Fruit fly (Drosophila melanogaster): ENCODE results near the gene Thor.

Thor gene

DNA sequence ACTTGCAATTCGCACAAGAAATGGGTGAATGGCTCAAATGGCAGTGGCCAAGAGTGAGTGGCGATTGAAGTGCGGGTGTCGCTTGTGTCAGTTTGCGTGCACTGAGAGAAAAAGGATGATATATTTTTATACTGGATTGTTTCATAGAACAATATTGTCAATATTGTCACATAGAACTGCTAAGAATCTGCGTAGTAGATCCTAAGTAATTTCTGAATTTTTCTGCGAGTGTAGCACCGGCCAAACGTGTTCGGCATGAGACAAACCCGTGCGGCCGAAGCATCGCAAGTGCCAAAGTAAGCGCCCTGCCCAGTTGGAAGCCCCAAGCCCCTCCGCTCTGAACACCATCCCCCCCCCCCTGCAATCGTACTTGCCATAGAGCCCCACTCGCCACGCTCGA lies 37.9 kb upstream of the Thor start (continued):
- TF ChIP-seq CG4617 (GFP tag; optimal IDR thresholded peaks at IDR 0.05; ENCODE audit: borderline replicate concordance), result no peak
- no peak for TF ChIP-seq toy (GFP tag; IDR thresholded peaks at IDR 0.05)
- TF ChIP-seq Side (GFP tag; optimal IDR thresholded peaks at IDR 0.05), result peak; percentile 36
- TF ChIP-seq Ets97D (GFP tag; optimal IDR thresholded peaks at IDR 0.05), result no peak
- TF ChIP-seq Dek (tag; optimal IDR thresholded peaks at IDR 0.05), result peak; percentile 30
- TF ChIP-seq CG12769 (tag; optimal IDR thresholded peaks at IDR 0.05), result peak; percentile 86
- no peak for TF ChIP-seq CG13123 (GFP tag; optimal IDR thresholded peaks at IDR 0.05)
- TF ChIP-seq dmrt11E (tag; optimal IDR thresholded peaks at IDR 0.05), result no peak
- TF ChIP-seq en (GFP tag; optimal IDR thresholded peaks at IDR 0.05), result peak; percentile 50
- no peak for TF ChIP-seq Stat92E (GFP tag; optimal IDR thresholded peaks at IDR 0.05)
- no peak for TF ChIP-seq nerfin-2 (GFP tag; IDR thresholded peaks at IDR 0.05; ENCODE audit: partially characterized antibody)
- no peak for TF ChIP-seq tx (GFP tag; optimal IDR thresholded peaks at IDR 0.05)
- peak; percentile 88 for TF ChIP-seq sens (GFP tag)
- TF ChIP-seq Hey (tag; optimal IDR thresholded peaks at IDR 0.05), result no peak
- peak; percentile 57 for TF ChIP-seq esg (GFP tag; conservative IDR thresholded peaks at IDR 0.05)
- TF ChIP-seq CG4282 (GFP tag; optimal IDR thresholded peaks at IDR 0.05), result no peak
- peak; percentile 54 for TF ChIP-seq CG2875 (GFP tag; optimal IDR thresholded peaks at IDR 0.05)
- peak; percentile 56 for TF ChIP-seq CG10654 (GFP tag; optimal IDR thresholded peaks at IDR 0.05)
- TF ChIP-seq Atf6 (GFP tag; IDR thresholded peaks at IDR 0.05), result peak; percentile 54; the same call in 1 of the 2 replicates
- TF ChIP-seq peb (GFP tag; IDR thresholded peaks at IDR 0.05), result peak; percentile 64
- TF ChIP-seq CG3281 (GFP tag; optimal IDR thresholded peaks at IDR 0.05), result peak; percentile 46
- TF ChIP-seq CG7786 (GFP tag; optimal IDR thresholded peaks at IDR 0.05), result peak; percentile 33
- TF ChIP-seq HLH3B (GFP tag; IDR thresholded peaks at IDR 0.05), result peak; percentile 83
- TF ChIP-seq hb (GFP tag; IDR thresholded peaks at IDR 0.05; ENCODE audit: partially characterized antibody), result no peak
- peak; percentile 81 for TF ChIP-seq B-H1 (GFP tag; IDR thresholded peaks at IDR 0.05)
- TF ChIP-seq CG12219 (GFP tag; optimal IDR thresholded peaks at IDR 0.05), result no peak
- TF ChIP-seq cato (GFP tag; optimal IDR thresholded peaks at IDR 0.05; ENCODE audit: borderline replicate concordance), result peak; percentile 54
- no peak for TF ChIP-seq gro (GFP tag; optimal IDR thresholded peaks at IDR 0.05)
- TF ChIP-seq CG2712 (tag; optimal IDR thresholded peaks at IDR 0.05), result peak; percentile 76
- TF ChIP-seq CG8765 (GFP tag; IDR thresholded peaks at IDR 0.05), result no peak
- TF ChIP-seq luna (GFP tag; optimal IDR thresholded peaks at IDR 0.05), result no peak
- peak; percentile 21 for TF ChIP-seq CG9437 (GFP tag; optimal IDR thresholded peaks at IDR 0.05)
- no peak for TF ChIP-seq D (optimal IDR thresholded peaks at IDR 0.05)
- TF ChIP-seq D (GFP tag; optimal IDR thresholded peaks at IDR 0.05), result peak; percentile 67
- peak; percentile 70 for TF ChIP-seq fd96Cb (tag; optimal IDR thresholded peaks at IDR 0.05)
- TF ChIP-seq ash1 (GFP tag; optimal IDR thresholded peaks at IDR 0.05), result no peak
- TF ChIP-seq CG2120 (GFP tag; optimal IDR thresholded peaks at IDR 0.05), result peak; percentile 55
- TF ChIP-seq yki (optimal IDR thresholded peaks at IDR 0.05), result no peak
- peak; percentile 33 for TF ChIP-seq scrt (GFP tag; optimal IDR thresholded peaks at IDR 0.05)
- TF ChIP-seq lmd (GFP tag; IDR thresholded peaks at IDR 0.05), result peak; percentile 82
- TF ChIP-seq Sry-β (GFP tag; optimal IDR thresholded peaks at IDR 0.05), result no peak
- peak; percentile 68 for TF ChIP-seq CG14014 (GFP tag; IDR thresholded peaks at IDR 0.05)
- TF ChIP-seq Taf1 (GFP tag; IDR thresholded peaks at IDR 0.05), result peak; percentile 19; the same call in 1 of the 2 replicates
- TF ChIP-seq pzg (GFP tag; optimal IDR thresholded peaks at IDR 0.05), result no peak
- TF ChIP-seq CG6272 (GFP tag; IDR thresholded peaks at IDR 0.05), result no peak
- no peak for TF ChIP-seq CG10462 (GFP tag; optimal IDR thresholded peaks at IDR 0.05)
- TF ChIP-seq CG2202 (tag; optimal IDR thresholded peaks at IDR 0.05), result peak; percentile 10
- no peak for TF ChIP-seq emc (GFP tag; optimal IDR thresholded peaks at IDR 0.05)
- TF ChIP-seq chm (GFP tag; IDR thresholded peaks at IDR 0.05), result 0 out of 2 replicates have a peak, but pooled peaks have one; percentile 9
- peak; percentile 13 for TF ChIP-seq CG12155 (GFP tag; optimal IDR thresholded peaks at IDR 0.05)
- TF ChIP-seq eyg (GFP tag; optimal IDR thresholded peaks at IDR 0.05), result peak; percentile 4
- TF ChIP-seq dati (GFP tag; IDR thresholded peaks at IDR 0.05), result peak; percentile 56; the same call in 1 of the 2 replicates
